Fruit fly (Drosophila melanogaster): ENCODE data around the gene TyrR.

The TyrR gene

DNA sequence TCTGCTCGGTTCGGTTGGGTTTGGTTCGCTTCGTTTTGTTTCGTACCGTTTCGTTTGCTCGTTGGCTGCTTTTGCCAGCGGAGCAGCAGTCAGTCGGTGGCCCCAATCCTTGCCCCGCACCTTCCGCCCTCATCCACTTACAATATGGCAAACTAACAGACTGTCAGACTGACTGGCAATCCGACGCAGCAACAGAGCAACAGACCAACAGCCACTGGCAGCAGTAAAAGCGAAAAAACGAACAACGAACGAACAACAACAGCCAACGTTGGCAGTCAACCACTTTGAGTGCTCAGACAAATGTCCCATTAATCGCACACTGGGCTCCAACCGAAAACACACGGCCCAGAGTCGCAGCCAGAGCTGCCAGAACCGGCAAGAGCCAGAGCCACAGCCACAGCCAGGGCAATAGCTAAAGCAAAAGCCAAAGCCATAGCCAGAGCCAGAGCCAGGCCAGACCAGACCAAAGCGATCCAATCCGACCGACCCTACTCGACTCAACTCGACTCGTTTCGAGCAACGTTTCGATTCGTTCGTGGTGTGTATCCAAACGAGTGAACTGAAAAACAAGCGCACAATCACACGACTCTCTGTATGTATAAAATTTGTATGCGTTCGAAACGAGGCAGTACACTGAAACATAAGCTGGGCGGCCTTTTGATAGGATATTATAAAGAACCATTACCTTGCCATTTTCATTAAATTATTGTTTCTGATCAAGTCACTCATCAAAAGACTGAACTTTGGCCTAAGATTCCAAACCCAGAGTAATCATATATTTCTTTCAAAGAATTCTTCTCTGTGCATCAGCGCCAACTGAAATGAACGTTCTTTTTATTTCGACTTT is 59.1 kb downstream of the TyrR start (continued):
- TF ChIP-seq CG13287 (GFP tag; IDR thresholded peaks at IDR 0.05; ENCODE audit: partially characterized antibody) (peak; percentile 39; the same call in 1 of the 2 replicates), CG5245 (GFP tag; optimal IDR thresholded peaks at IDR 0.05) (peak; percentile 99), Hr78 (GFP tag; optimal IDR thresholded peaks at IDR 0.05) (peak in 1 of 2 experiments; percentile 94), tll (GFP tag; optimal IDR thresholded peaks at IDR 0.05) (peak in 1 of 2 experiments; percentile 54), crol (GFP tag; IDR thresholded peaks at IDR 0.05) (peak; percentile 92), D19A (tag; optimal IDR thresholded peaks at IDR 0.05) (peak; percentile 96), Poxn (GFP tag; IDR thresholded peaks at IDR 0.05) (peak; percentile 98), CG16779 (GFP tag; IDR thresholded peaks at IDR 0.05) (peak; percentile 98), shn (GFP tag; optimal IDR thresholded peaks at IDR 0.05) (peak; percentile 99), mirr (GFP tag; optimal IDR thresholded peaks at IDR 0.05) (peak; percentile 68), CkIIα-i1 (GFP tag; IDR thresholded peaks at IDR 0.05) (peak; percentile 96), CG4617 (GFP tag; optimal IDR thresholded peaks at IDR 0.05; ENCODE audit: borderline replicate concordance) (peak; percentile 99), zf30C (GFP tag; optimal IDR thresholded peaks at IDR 0.05) (peak; percentile 89), pnt (GFP tag; optimal IDR thresholded peaks at IDR 0.05) (peak; percentile 99), Nf-YB (GFP tag; optimal IDR thresholded peaks at IDR 0.05) (peak; percentile 88), Rfx (GFP tag; IDR thresholded peaks at IDR 0.05) (peak; percentile 99), Sry-δ (GFP tag; optimal IDR thresholded peaks at IDR 0.05) (peak; percentile 79), CG4360 (GFP tag; IDR thresholded peaks at IDR 0.05) (peak; percentile 90), vnd (GFP tag; IDR thresholded peaks at IDR 0.05; ENCODE audit: partially characterized antibody) (no peak), CG9437 (GFP tag; optimal IDR thresholded peaks at IDR 0.05) (peak; percentile 96), stc (GFP tag; IDR thresholded peaks at IDR 0.05) (peak; percentile 99), CG12299 (tag; optimal IDR thresholded peaks at IDR 0.05) (peak; percentile 96), sd (tag; optimal IDR thresholded peaks at IDR 0.05) (peak; percentile 95), Scr (GFP tag; IDR thresholded peaks at IDR 0.05; ENCODE audit: partially characterized antibody) (no peak), croc (GFP tag; conservative IDR thresholded peaks at IDR 0.05) (peak; percentile 97), E2f2 (GFP tag; IDR thresholded peaks at IDR 0.05) (peak; percentile 89), exex (tag; optimal IDR thresholded peaks at IDR 0.05) (peak; percentile 88), ci (GFP tag; IDR thresholded peaks at IDR 0.05) (peak; percentile 99), Mes4 (GFP tag; optimal IDR thresholded peaks at IDR 0.05) (peak; percentile 99), ssp (GFP tag; IDR thresholded peaks at IDR 0.05) (peak; percentile 94), ato (GFP tag; IDR thresholded peaks at IDR 0.05; ENCODE audit: partially characterized antibody) (no peak), Deaf1 (tag; optimal IDR thresholded peaks at IDR 0.05) (peak; percentile 95), grn (GFP tag; optimal IDR thresholded peaks at IDR 0.05) (peak; percentile 95), btn (GFP tag; optimal IDR thresholded peaks at IDR 0.05) (peak; percentile 98), bab2 (GFP tag; optimal IDR thresholded peaks at IDR 0.05) (peak; percentile 99), CG10147 (GFP tag; optimal IDR thresholded peaks at IDR 0.05) (peak; percentile 97), lmd (GFP tag; IDR thresholded peaks at IDR 0.05) (peak; percentile 99), Fer3 (tag; optimal IDR thresholded peaks at IDR 0.05) (peak; percentile 99), HmgD (GFP tag; optimal IDR thresholded peaks at IDR 0.05) (peak; percentile 98), az2 (GFP tag; optimal IDR thresholded peaks at IDR 0.05) (peak; percentile 99), CG15269 (tag; optimal IDR thresholded peaks at IDR 0.05) (peak; percentile 99), br (optimal IDR thresholded peaks at IDR 0.05) (no peak), CG13775 (GFP tag; optimal IDR thresholded peaks at IDR 0.05) (peak; percentile 99), unc-4 (GFP tag; IDR thresholded peaks at IDR 0.05; ENCODE audit: partially characterized antibody) (no peak), zfh2 (GFP tag; optimal IDR thresholded peaks at IDR 0.05) (peak; percentile 98), unpg (GFP tag; optimal IDR thresholded peaks at IDR 0.05) (peak; percentile 99), gsb (GFP tag; IDR thresholded peaks at IDR 0.05) (peak; percentile 98), zen2 (GFP tag; IDR thresholded peaks at IDR 0.05; ENCODE audit: partially characterized antibody) (no peak)

Measured in whole organism, embryonic.